Worm (Caenorhabditis elegans): ENCODE measurements around the gene F59A7.14.

- TF ChIP-seq ceh-36 (tag; optimal IDR thresholded peaks at IDR 0.05) (no peak), ama-1 (optimal IDR thresholded peaks at IDR 0.05) (no peak), pes-1 (GFP tag; IDR thresholded peaks at IDR 0.05) (no peak), ceh-13 (GFP tag; optimal IDR thresholded peaks at IDR 0.05) (no peak), F13C5.2 (tag; optimal IDR thresholded peaks at IDR 0.05) (no peak), tra-4 (tag; optimal IDR thresholded peaks at IDR 0.05) (no peak), hmg-4 (GFP tag; optimal IDR thresholded peaks at IDR 0.05) (no peak), B0310.2 (tag; optimal IDR thresholded peaks at IDR 0.05) (no peak), scrt-1 (GFP tag; IDR thresholded peaks at IDR 0.05) (no peak), tbx-37 (GFP tag; conservative IDR thresholded peaks at IDR 0.05) (no peak)
These were observed 31.8 kb upstream of the F59A7.14 start, which contains the start of gene T08B1.1 for ce11 chrV:1986954-1987353.
